Fruit fly (Drosophila melanogaster) whole organism, embryonic: ENCODE data around the gene CG14883.
A peak's percentile ranks its signal among the peaks of the same experiment; 100 is the strongest.

Experiments used
- Abd-B ChIP-seq: fragments of 200-800 bp; sonication (Bioruptor generic); optimal IDR thresholded peaks from 2 replicates; lab custom pipeline; 2018; ENCODE audit warnings: missing biosample characterization, mild to moderate bottlenecking, missing genetic modification characterization, moderate library complexity
- Awh ChIP-seq: fragments of 200-800 bp; sonication (Bioruptor generic); IDR thresholded peaks from 2 replicates; pipeline ENCODE4, ENCODE4 v1.3.6; 2022; ENCODE audit warnings: missing biosample characterization, missing genetic modification characterization
- CG10147 ChIP-seq: fragments of 200-800 bp; sonication (Bioruptor generic); optimal IDR thresholded peaks from 2 replicates; lab custom pipeline; 2019; ENCODE audit warnings: missing biosample characterization, mild to moderate bottlenecking, missing genetic modification characterization, moderate library complexity
- CG11696 ChIP-seq: fragments of 200-800 bp; sonication (Bioruptor generic); IDR thresholded peaks from 2 replicates; pipeline ENCODE4 v1.3.6; 2022; ENCODE audit warnings: missing biosample characterization, missing genetic modification characterization
- CG11723 ChIP-seq: fragments of 200-800 bp; sonication (Bioruptor generic); optimal IDR thresholded peaks from 2 replicates; lab custom pipeline; 2017; ENCODE audit warnings: missing biosample characterization, mild to moderate bottlenecking, missing genetic modification characterization
- CG12236 ChIP-seq: fragments of 200-800 bp; sonication (Bioruptor generic); optimal IDR thresholded peaks from 2 replicates; lab custom pipeline; 2016; ENCODE audit warnings: missing biosample characterization, missing genetic modification characterization
- CG1233 ChIP-seq: fragments of 200-800 bp; sonication (Bioruptor generic); optimal IDR thresholded peaks from 4 replicates; lab custom pipeline; 2018; ENCODE audit warnings: missing biosample characterization, mild to moderate bottlenecking, missing genetic modification characterization
- CG15479 ChIP-seq: fragments of 200-800 bp; sonication (Bioruptor generic); optimal IDR thresholded peaks from 3 replicates; lab custom pipeline; 2019; ENCODE audit warnings: missing biosample characterization, mild to moderate bottlenecking, missing genetic modification characterization, moderate library complexity
- CG15601 ChIP-seq: fragments of 200-800 bp; sonication (Bioruptor generic); optimal IDR thresholded peaks from 3 replicates; lab custom pipeline; 2019; ENCODE audit warnings: missing biosample characterization, mild to moderate bottlenecking, missing genetic modification characterization, moderate library complexity
- CG17186 ChIP-seq: fragments of 200-800 bp; sonication (Bioruptor generic); optimal IDR thresholded peaks from 3 replicates; lab custom pipeline; 2017; ENCODE audit warnings: missing biosample characterization, missing genetic modification reagents, missing genetic modification characterization
- CG2199 ChIP-seq: fragments of 200-800 bp; sonication (Bioruptor generic); IDR thresholded peaks from 3 replicates; pipeline ENCODE4 v1.3.6; 2022; ENCODE audit warnings: missing biosample characterization, missing genetic modification characterization
- CG2678 ChIP-seq: fragments of 200-800 bp; sonication (Bioruptor generic); optimal IDR thresholded peaks from 3 replicates; lab custom pipeline; 2019; ENCODE audit warnings: missing biosample characterization, mild to moderate bottlenecking, missing genetic modification characterization, moderate library complexity
- CG2712 ChIP-seq: fragments of 200-800 bp; optimal IDR thresholded peaks from 3 replicates; lab custom pipeline; 2019; ENCODE audit warnings: missing biosample characterization, mild to moderate bottlenecking, missing genetic modification characterization, moderate library complexity
- CG31365 ChIP-seq: fragments of 200-800 bp; sonication (Bioruptor generic); optimal IDR thresholded peaks from 2 replicates; lab custom pipeline; 2018; ENCODE audit warnings: missing biosample characterization, mild to moderate bottlenecking, missing genetic modification characterization
- CG31441 ChIP-seq: fragments of 200-800 bp; sonication (Bioruptor generic); IDR thresholded peaks from 2 replicates; pipeline ENCODE4 v1.3.6; 2022; ENCODE audit warnings: missing biosample characterization, missing genetic modification characterization
- CG3281 ChIP-seq: fragments of 200-800 bp; sonication (Bioruptor generic); optimal IDR thresholded peaks from 3 replicates; lab custom pipeline; 2017; ENCODE audit warnings: missing biosample characterization, mild to moderate bottlenecking, missing genetic modification characterization
- CG4282 ChIP-seq: fragments of 200-800 bp; sonication (Bioruptor generic); optimal IDR thresholded peaks from 2 replicates; lab custom pipeline; 2016; ENCODE audit warnings: missing biosample characterization, missing genetic modification characterization
- CG4854 ChIP-seq: fragments of 200-800 bp; sonication (Bioruptor generic); optimal IDR thresholded peaks from 2 replicates; lab custom pipeline; 2016; ENCODE audit warnings: missing biosample characterization, missing genetic modification characterization, inconsistent platforms
- Dfd ChIP-seq, 2 experiments: fragments of >200 bp; optimal IDR thresholded peaks; 2 replicates each; lab custom pipeline; 2017; ENCODE audit warnings: missing biosample characterization in 2 of 2, missing genetic modification characterization in 2 of 2
- E2f2 ChIP-seq: fragments of 200-800 bp; sonication (Bioruptor generic); IDR thresholded peaks from 2 replicates; pipeline ENCODE4 v1.3.6; 2022; ENCODE audit warnings: missing biosample characterization, missing genetic modification characterization
- Eip74EF ChIP-seq, 2 experiments: fragments of 200-800 bp in 1 of 2; fragments of >200 bp in 1 of 2; sonication (Bioruptor generic) in 1 of 2; optimal IDR thresholded peaks; 2 replicates each; lab custom pipeline; 2017 to 2019; ENCODE audit warnings: missing biosample characterization in 2 of 2, missing genetic modification characterization in 2 of 2, mild to moderate bottlenecking in 1 of 2, moderate library complexity in 1 of 2
- Elba2 ChIP-seq: fragments of 200-800 bp; sonication (Bioruptor generic); optimal IDR thresholded peaks from 3 replicates; lab custom pipeline; 2016; ENCODE audit warnings: missing biosample characterization, missing genetic modification characterization
- Ets97D ChIP-seq: fragments of 200-800 bp; sonication (Bioruptor generic); optimal IDR thresholded peaks from 3 replicates; lab custom pipeline; 2016; ENCODE audit warnings: missing biosample characterization, missing genetic modification characterization
- H15 ChIP-seq: fragments of 200-800 bp; sonication (Bioruptor generic); IDR thresholded peaks from 3 replicates; pipeline ENCODE4 v1.3.6; 2022; ENCODE audit warnings: missing biosample characterization, missing genetic modification characterization
- Hr39 ChIP-seq: fragments of >200 bp; optimal IDR thresholded peaks from 2 replicates; lab custom pipeline; 2017
- Meics ChIP-seq: fragments of 200-800 bp; sonication (Bioruptor generic); optimal IDR thresholded peaks from 2 replicates; lab custom pipeline; 2017; ENCODE audit warnings: missing biosample characterization, mild to moderate bottlenecking, missing genetic modification characterization
- Optix ChIP-seq: fragments of 200-800 bp; sonication (Bioruptor generic); IDR thresholded peaks from 3 replicates; pipeline ENCODE4 v1.3.6; 2022; ENCODE audit warnings: missing biosample characterization, missing genetic modification characterization
- Ptx1 ChIP-seq: fragments of 200-800 bp; sonication (Bioruptor generic); IDR thresholded peaks from 2 replicates; pipeline ENCODE4 v1.3.6; 2022; ENCODE audit warnings: missing biosample characterization, missing genetic modification characterization
- Scr ChIP-seq: fragments of 200-800 bp; sonication (Bioruptor generic); IDR thresholded peaks from 2 replicates; pipeline ENCODE4 v1.3.6; 2022; ENCODE audit warnings: missing biosample characterization, missing genetic modification characterization; ENCODE audit not compliant: partially characterized antibody
- Spps ChIP-seq: fragments of 200-800 bp; sonication (Bioruptor generic); optimal IDR thresholded peaks from 2 replicates; lab custom pipeline; 2018; ENCODE audit warnings: missing biosample characterization, mild to moderate bottlenecking, missing genetic modification characterization
- Ssrp ChIP-seq: fragments of 200-800 bp; sonication (Bioruptor generic); optimal IDR thresholded peaks from 2 replicates; lab custom pipeline; 2018; ENCODE audit warnings: missing biosample characterization, mild to moderate bottlenecking, missing genetic modification characterization, moderate library complexity
- Taf1 ChIP-seq: fragments of 200-800 bp; sonication (Bioruptor generic); IDR thresholded peaks from 2 replicates; pipeline ENCODE4 v1.3.6; 2022; ENCODE audit warnings: missing biosample characterization, missing genetic modification characterization
- Vsx1 ChIP-seq: fragments of 200-800 bp; sonication (Bioruptor generic); optimal IDR thresholded peaks from 2 replicates; lab custom pipeline; 2017; ENCODE audit warnings: missing biosample characterization, mild to moderate bottlenecking, missing genetic modification characterization, missing genetic modification reagents
- amos ChIP-seq: fragments of 200-800 bp; sonication (Bioruptor generic); IDR thresholded peaks from 2 replicates; pipeline ENCODE4 v1.3.6; 2022; ENCODE audit warnings: missing biosample characterization, missing genetic modification characterization; ENCODE audit not compliant: partially characterized antibody
- ash1 ChIP-seq: fragments of 200-800 bp; sonication (Bioruptor generic); optimal IDR thresholded peaks from 2 replicates; lab custom pipeline; 2018; ENCODE audit warnings: missing biosample characterization, mild to moderate bottlenecking, missing genetic modification characterization
- btn ChIP-seq: fragments of 200-800 bp; sonication (Bioruptor generic); optimal IDR thresholded peaks from 2 replicates; lab custom pipeline; 2016; ENCODE audit warnings: missing biosample characterization, missing genetic modification characterization
- cg ChIP-seq: fragments of 200-800 bp; sonication (Bioruptor generic); optimal IDR thresholded peaks from 3 replicates; lab custom pipeline; 2019; ENCODE audit warnings: missing biosample characterization, mild to moderate bottlenecking, missing genetic modification characterization, moderate library complexity
- cwo ChIP-seq: fragments of 200-800 bp; sonication (Bioruptor generic); optimal IDR thresholded peaks from 3 replicates; lab custom pipeline; 2017; ENCODE audit warnings: missing biosample characterization, missing genetic modification characterization, mild to moderate bottlenecking, moderate library complexity, missing genetic modification reagents
- hth ChIP-seq: fragments of >200 bp; optimal IDR thresholded peaks from 2 replicates; lab custom pipeline; 2017; ENCODE audit warnings: inconsistent platforms
- insv ChIP-seq, 2 experiments: fragments of 200-800 bp; sonication (Bioruptor generic); optimal IDR thresholded peaks; 3 replicates each; lab custom pipeline; 2016 to 2018; ENCODE audit warnings: missing biosample characterization in 2 of 2, missing genetic modification characterization in 2 of 2
- nau ChIP-seq: fragments of 200-800 bp; sonication (Bioruptor generic); optimal IDR thresholded peaks from 3 replicates; lab custom pipeline; 2017; ENCODE audit warnings: missing biosample characterization, mild to moderate bottlenecking, missing genetic modification characterization, missing genetic modification reagents
- oc ChIP-seq: fragments of 200-800 bp; sonication (Bioruptor generic); optimal IDR thresholded peaks from 2 replicates; lab custom pipeline; 2018; ENCODE audit warnings: missing biosample characterization, mild to moderate bottlenecking, missing genetic modification characterization, moderate library complexity
- onecut ChIP-seq: fragments of 200-800 bp; sonication (Bioruptor generic); IDR thresholded peaks from 2 replicates; pipeline ENCODE4 v1.3.6; 2022; ENCODE audit warnings: missing biosample characterization, missing genetic modification characterization
- sens ChIP-seq: fragments of 200-800 bp; sonication (Bioruptor generic); peaks from one replicate; lab custom pipeline; 2016; ENCODE audit warnings: missing biosample characterization, missing genetic modification characterization
- tup ChIP-seq: fragments of 200-800 bp; sonication (Bioruptor generic); optimal IDR thresholded peaks from 2 replicates; lab custom pipeline; 2016; ENCODE audit warnings: missing biosample characterization, mild to moderate bottlenecking, missing genetic modification characterization, moderate library complexity
- twi ChIP-seq: fragments of 200-800 bp; optimal IDR thresholded peaks from 2 replicates; lab custom pipeline; 2019; ENCODE audit warnings: missing biosample characterization, mild to moderate bottlenecking, missing genetic modification characterization, moderate library complexity
- unpg ChIP-seq: fragments of 200-800 bp; sonication (Bioruptor generic); optimal IDR thresholded peaks from 3 replicates; lab custom pipeline; 2018; ENCODE audit warnings: missing biosample characterization, mild to moderate bottlenecking, missing genetic modification characterization, moderate library complexity
- wdn ChIP-seq: fragments of 200-800 bp; sonication (Bioruptor generic); IDR thresholded peaks from 2 replicates; pipeline ENCODE4 v1.3.6; 2022; ENCODE audit warnings: missing biosample characterization, missing genetic modification characterization
- zen2 ChIP-seq: fragments of 200-800 bp; sonication (Bioruptor generic); IDR thresholded peaks from 3 replicates; pipeline ENCODE4 v1.3.6; 2022; ENCODE audit warnings: missing biosample characterization, missing genetic modification characterization; ENCODE audit not compliant: partially characterized antibody
- zfh2 ChIP-seq: fragments of 200-800 bp; sonication (Bioruptor generic); optimal IDR thresholded peaks from 2 replicates; lab custom pipeline; 2016; ENCODE audit warnings: missing biosample characterization, missing genetic modification characterization

CG14883 gene

dm6 chr3R:16469501-16470263 is 13.8 kb downstream of the CG14883 start, which contains the start of the genes CG42232 and CSN5 (continued):
- no peak for TF ChIP-seq onecut (GFP tag; lab: Robert Waterston, UW)
- TF ChIP-seq unpg (GFP tag; lab: Kevin White, UChicago), result no peak
- no peak for TF ChIP-seq CG4854 (GFP tag; lab: Kevin White, UChicago)
- TF ChIP-seq CG31441 (GFP tag; lab: Robert Waterston, UW), result no peak
- TF ChIP-seq tup (GFP tag; lab: Kevin White, UChicago), result peak; percentile 9
- TF ChIP-seq E2f2 (GFP tag; lab: Robert Waterston, UW), result peak; percentile 62
- peak; percentile 51; the same call in 1 of the 2 replicates for TF ChIP-seq amos (GFP tag; lab: Robert Waterston, UW)
- no peak for TF ChIP-seq Optix (GFP tag; lab: Robert Waterston, UW)
- peak in 1 of 2 experiments; percentile 4 for TF ChIP-seq insv (GFP tag; optimal IDR thresholded peaks at IDR 0.05; lab: Kevin White, UChicago)
- TF ChIP-seq Ets97D (GFP tag; lab: Kevin White, UChicago), result peak; percentile 32
- no peak for TF ChIP-seq Spps
- no peak for TF ChIP-seq btn
- TF ChIP-seq Hr39 (lab: Kevin White, UChicago), result no peak
- no peak for TF ChIP-seq CG3281
- TF ChIP-seq Awh (GFP tag; lab: Robert Waterston, UW), result no peak
- no peak for TF ChIP-seq Elba2 (GFP tag; lab: Kevin White, UChicago)
- TF ChIP-seq sens, result no peak
- TF ChIP-seq Eip74EF (GFP tag; optimal IDR thresholded peaks at IDR 0.05; lab: Kevin White, UChicago), result no peak
- TF ChIP-seq CG31365 (tag; lab: Kevin White, UChicago), result no peak
- peak; percentile 30 for TF ChIP-seq CG15479 (GFP tag; lab: Kevin White, UChicago)
- no peak for TF ChIP-seq wdn (GFP tag; lab: Robert Waterston, UW)
- no peak for TF ChIP-seq Taf1 (GFP tag; lab: Robert Waterston, UW)
- TF ChIP-seq oc (tag; lab: Kevin White, UChicago), result no peak
- TF ChIP-seq CG15601, result no peak
- TF ChIP-seq CG2712 (tag; lab: Kevin White, UChicago), result peak; percentile 2
- no peak for TF ChIP-seq zen2 (GFP tag; lab: Robert Waterston, UW)
- TF ChIP-seq Ptx1 (GFP tag; lab: Robert Waterston, UW), result peak; percentile 63; the same call in 1 of the 2 replicates
- no peak for TF ChIP-seq Abd-B (GFP tag; lab: Kevin White, UChicago)
- no peak for TF ChIP-seq CG12236
- no peak for TF ChIP-seq CG10147 (GFP tag; lab: Kevin White, UChicago)
- no peak for TF ChIP-seq CG4282
- no peak for TF ChIP-seq ash1 (GFP tag; lab: Kevin White, UChicago)
- TF ChIP-seq Dfd (GFP tag; optimal IDR thresholded peaks at IDR 0.05; lab: Kevin White, UChicago), result no peak
- peak; percentile 58 for TF ChIP-seq CG17186 (GFP tag; lab: Kevin White, UChicago)
- no peak for TF ChIP-seq CG2678 (tag; lab: Kevin White, UChicago)
- TF ChIP-seq CG11723, result no peak
- TF ChIP-seq hth, result no peak
- no peak for TF ChIP-seq nau (GFP tag; lab: Kevin White, UChicago)
- TF ChIP-seq Vsx1 (GFP tag; lab: Kevin White, UChicago), result no peak
- TF ChIP-seq CG1233 (GFP tag; lab: Kevin White, UChicago), result no peak
- TF ChIP-seq zfh2 (GFP tag; lab: Kevin White, UChicago), result peak; percentile 44
- peak; percentile 64 for TF ChIP-seq Scr (GFP tag; lab: Robert Waterston, UW)
- no peak for TF ChIP-seq cwo
- peak; percentile 15 for TF ChIP-seq Meics (GFP tag; lab: Kevin White, UChicago)
- no peak for TF ChIP-seq CG11696
- TF ChIP-seq cg (GFP tag; lab: Kevin White, UChicago), result no peak
- peak; percentile 64 for TF ChIP-seq Ssrp (tag; lab: Kevin White, UChicago)
- peak; percentile 23; the same call in 1 of the 3 replicates for TF ChIP-seq H15 (GFP tag; lab: Robert Waterston, UW)
- peak; percentile 12 for TF ChIP-seq twi
- TF ChIP-seq CG2199 (GFP tag; lab: Robert Waterston, UW), result no peak
